Worm (Caenorhabditis elegans) whole organism, L3 larva: ENCODE data around the gene T11B7.2.

Experiments
- R02D3.7 ChIP-seq: fragments of 150-350 bp; optimal IDR thresholded peaks from 2 replicates; lab custom pipeline; 2014; ENCODE audit warnings: missing biosample characterization, missing genetic modification characterization
- ZK546.5 ChIP-seq: sonication (generic microtip); optimal IDR thresholded peaks from 2 replicates; lab custom pipeline; 2017; ENCODE audit warnings: missing biosample characterization, missing genetic modification characterization
- aly-2 ChIP-seq: fragments of 150-350 bp; optimal IDR thresholded peaks from 2 replicates; lab custom pipeline; 2014; ENCODE audit warnings: missing biosample characterization, missing genetic modification characterization
- ama-1 ChIP-seq: fragments of 150-350 bp; optimal IDR thresholded peaks from 2 replicates; lab custom pipeline; 2018
- ceh-16 ChIP-seq: sonication (generic microtip); optimal IDR thresholded peaks from 2 replicates; lab custom pipeline; 2017; ENCODE audit warnings: missing biosample characterization, missing genetic modification characterization
- ceh-28 ChIP-seq: fragments of 150-350 bp; optimal IDR thresholded peaks from 2 replicates; lab custom pipeline; 2014; ENCODE audit warnings: missing biosample characterization, missing genetic modification reagents, missing genetic modification characterization
- ceh-82 ChIP-seq: fragments of 150-350 bp; optimal IDR thresholded peaks from 2 replicates; lab custom pipeline; 2014; ENCODE audit warnings: missing biosample characterization, missing genetic modification characterization
- ceh-9 ChIP-seq: sonication (generic microtip); optimal IDR thresholded peaks from 2 replicates; lab custom pipeline; 2018; ENCODE audit warnings: missing biosample characterization, missing genetic modification characterization
- daf-12 ChIP-seq: fragments of 150-350 bp; optimal IDR thresholded peaks from 2 replicates; lab custom pipeline; 2014; ENCODE audit warnings: missing biosample characterization, missing genetic modification reagents, missing genetic modification characterization
- egl-27 ChIP-seq: sonication (generic microtip); optimal IDR thresholded peaks from 4 replicates; lab custom pipeline; 2017; ENCODE audit warnings: missing biosample characterization, missing genetic modification reagents, missing genetic modification characterization
- egl-5 ChIP-seq: fragments of 150-350 bp; optimal IDR thresholded peaks from 2 replicates; lab custom pipeline; 2017; ENCODE audit warnings: missing biosample characterization, missing genetic modification reagents, missing genetic modification characterization, inconsistent platforms
- elt-1 ChIP-seq: fragments of 150-350 bp; optimal IDR thresholded peaks from 2 replicates; lab custom pipeline; 2014; ENCODE audit warnings: missing biosample characterization, missing genetic modification characterization
- elt-2 ChIP-seq: sonication (generic microtip); optimal IDR thresholded peaks from 2 replicates; lab custom pipeline; 2016; ENCODE audit warnings: missing genetic modification reagents, mild to moderate bottlenecking, missing genetic modification characterization, missing compliant biosample characterization
- elt-3 ChIP-seq, 3 experiments: fragments of 150-350 bp in 1 of 3; sonication (generic microtip) in 2 of 3; optimal IDR thresholded peaks; 2 replicates in 2 of 3; 4 replicates in 1 of 3; lab custom pipeline; 2014 to 2017; ENCODE audit warnings: missing biosample characterization in 3 of 3, missing genetic modification characterization in 3 of 3
- eor-1 ChIP-seq, 2 experiments: fragments of 150-350 bp; optimal IDR thresholded peaks; 2 replicates each; lab custom pipeline; 2014 to 2018; ENCODE audit warnings: missing biosample characterization in 2 of 2, missing genetic modification characterization in 2 of 2
- fkh-10 ChIP-seq: sonication (generic microtip); optimal IDR thresholded peaks from 2 replicates; lab custom pipeline; 2017; ENCODE audit warnings: missing biosample characterization, missing genetic modification reagents, missing genetic modification characterization
- fkh-2 ChIP-seq: fragments of 150-350 bp; optimal IDR thresholded peaks from 2 replicates; lab custom pipeline; 2014; ENCODE audit warnings: missing biosample characterization, missing genetic modification reagents, missing genetic modification characterization
- fos-1 ChIP-seq: fragments of 150-350 bp; optimal IDR thresholded peaks from 2 replicates; lab custom pipeline; 2014; ENCODE audit warnings: missing biosample characterization, missing genetic modification characterization
- jun-1 ChIP-seq: fragments of 150-350 bp; optimal IDR thresholded peaks from 2 replicates; lab custom pipeline; 2014; ENCODE audit warnings: missing biosample characterization, missing genetic modification reagents, missing genetic modification characterization
- lin-15B ChIP-seq: fragments of 150-350 bp; optimal IDR thresholded peaks from 2 replicates; lab custom pipeline; 2014; ENCODE audit warnings: missing biosample characterization, missing genetic modification characterization
- lin-39 ChIP-seq: fragments of 150-350 bp; optimal IDR thresholded peaks from 2 replicates; lab custom pipeline; 2018; ENCODE audit warnings: missing biosample characterization, missing genetic modification reagents, missing genetic modification characterization
- mdl-1 ChIP-seq: fragments of 150-350 bp; optimal IDR thresholded peaks from 2 replicates; lab custom pipeline; 2014; ENCODE audit warnings: missing biosample characterization, missing genetic modification characterization
- mml-1 ChIP-seq: fragments of 150-350 bp; sonication (generic microtip); optimal IDR thresholded peaks from 3 replicates; lab custom pipeline; 2014; ENCODE audit warnings: missing biosample characterization, missing genetic modification characterization
- nfya-1 ChIP-seq: sonication (generic microtip); optimal IDR thresholded peaks from 2 replicates; lab custom pipeline; 2017; ENCODE audit warnings: missing genetic modification characterization, mild to moderate bottlenecking, missing compliant biosample characterization, antibody characterized with exemption, moderate library complexity; ENCODE audit not compliant: insufficient read depth
- nhr-11 ChIP-seq: fragments of 150-350 bp; optimal IDR thresholded peaks from 2 replicates; lab custom pipeline; 2014; ENCODE audit warnings: missing biosample characterization, missing genetic modification characterization
- nhr-12 ChIP-seq: fragments of 150-350 bp; optimal IDR thresholded peaks from 2 replicates; lab custom pipeline; 2014; ENCODE audit warnings: missing biosample characterization, missing genetic modification characterization
- nhr-23 ChIP-seq: fragments of 150-350 bp; optimal IDR thresholded peaks from 2 replicates; lab custom pipeline; 2014; ENCODE audit warnings: missing biosample characterization, missing genetic modification reagents, missing genetic modification characterization
- nhr-237 ChIP-seq: fragments of 150-350 bp; optimal IDR thresholded peaks from 2 replicates; lab custom pipeline; 2014; ENCODE audit warnings: missing biosample characterization, missing genetic modification characterization
- nhr-25 ChIP-seq: sonication (generic microtip); optimal IDR thresholded peaks from 2 replicates; lab custom pipeline; 2017; ENCODE audit warnings: missing biosample characterization, missing genetic modification characterization
- nhr-28 ChIP-seq: fragments of 150-350 bp; optimal IDR thresholded peaks from 2 replicates; lab custom pipeline; 2014; ENCODE audit warnings: missing biosample characterization, missing genetic modification characterization
- nhr-43 ChIP-seq: sonication (generic microtip); optimal IDR thresholded peaks from 2 replicates; lab custom pipeline; 2016; ENCODE audit warnings: mild to moderate bottlenecking, missing genetic modification characterization, missing compliant biosample characterization; ENCODE audit not compliant: poor library complexity, severe bottlenecking
- nhr-67 ChIP-seq: fragments of 150-350 bp; optimal IDR thresholded peaks from 2 replicates; lab custom pipeline; 2014; ENCODE audit warnings: missing biosample characterization, missing genetic modification characterization
- nhr-76 ChIP-seq: fragments of 150-350 bp; sonication (generic microtip); optimal IDR thresholded peaks from 5 replicates; lab custom pipeline; 2014; ENCODE audit warnings: missing biosample characterization, missing genetic modification characterization
- nhr-77 ChIP-seq: fragments of 150-350 bp; optimal IDR thresholded peaks from 2 replicates; lab custom pipeline; 2014; ENCODE audit warnings: missing biosample characterization, missing genetic modification characterization
- pha-4 ChIP-seq: fragments of 150-350 bp; optimal IDR thresholded peaks from 2 replicates; lab custom pipeline; 2014; ENCODE audit warnings: missing biosample characterization, missing genetic modification reagents, missing genetic modification characterization
- pqm-1 ChIP-seq: fragments of 150-350 bp; optimal IDR thresholded peaks from 2 replicates; lab custom pipeline; 2017; ENCODE audit warnings: missing biosample characterization, missing genetic modification characterization, inconsistent platforms
- skn-1 ChIP-seq: fragments of 150-350 bp; optimal IDR thresholded peaks from 2 replicates; lab custom pipeline; 2014; ENCODE audit warnings: missing biosample characterization, missing genetic modification characterization
- snpc-4 ChIP-seq: fragments of 150-350 bp; optimal IDR thresholded peaks from 2 replicates; lab custom pipeline; 2014; ENCODE audit warnings: missing biosample characterization, missing genetic modification characterization
- tbx-2 ChIP-seq: sonication (generic microtip); optimal IDR thresholded peaks from 2 replicates; lab custom pipeline; 2016; ENCODE audit warnings: mild to moderate bottlenecking, missing genetic modification characterization, missing compliant biosample characterization
- unc-39 ChIP-seq: sonication (generic microtip); optimal IDR thresholded peaks from 4 replicates; lab custom pipeline; 2017; ENCODE audit warnings: missing biosample characterization, missing genetic modification characterization
- unc-62 ChIP-seq: fragments of 150-350 bp; sonication (generic microtip); optimal IDR thresholded peaks from 4 replicates; lab custom pipeline; 2014; ENCODE audit warnings: missing biosample characterization, missing genetic modification reagents, missing genetic modification characterization
- zag-1 ChIP-seq: fragments of 150-350 bp; optimal IDR thresholded peaks from 2 replicates; lab custom pipeline; 2014; ENCODE audit warnings: missing biosample characterization, missing genetic modification characterization
- ztf-11 ChIP-seq: fragments of 150-350 bp; optimal IDR thresholded peaks from 2 replicates; lab custom pipeline; 2014; ENCODE audit warnings: missing biosample characterization, missing genetic modification characterization

The T11B7.2 gene

ce11 chrIV:8872958-8873357 lies 28.6 kb upstream of the T11B7.2 start, which contains the start of gene C09G9.3:
Gene C09G9.3 (minus strand): TSS chrIV:8873058.
- TF ChIP-seq nhr-12 (no peak), fos-1 (tag; lab: Kevin White, UChicago) (no peak), nhr-11 (tag; lab: Kevin White, UChicago) (no peak), elt-1 (tag; lab: Kevin White, UChicago) (no peak), fkh-2 (tag; lab: Kevin White, UChicago) (no peak), zag-1 (tag; lab: Kevin White, UChicago) (no peak), skn-1 (no peak), eor-1 (tag; optimal IDR thresholded peaks at IDR 0.05; lab: Kevin White, UChicago) (no peak)

ce11 chrIV:8869624-8870023 lies 25.3 kb upstream of the T11B7.2 start, which contains the start of gene npp-23:
Gene npp-23 (minus strand): TSS chrIV:8869679.
- TF ChIP-seq mml-1 (tag; lab: Kevin White, UChicago): no peak
- TF ChIP-seq eor-1 (tag; optimal IDR thresholded peaks at IDR 0.05; lab: Kevin White, UChicago): no peak
- no peak for TF ChIP-seq egl-27
- TF ChIP-seq unc-39 (tag; lab: Kevin White, UChicago): no peak
- no peak for TF ChIP-seq nhr-237 (tag; lab: Kevin White, UChicago)
- no peak for TF ChIP-seq nhr-67
- TF ChIP-seq daf-12 (tag; lab: Kevin White, UChicago): no peak
- TF ChIP-seq lin-15B (tag; lab: Kevin White, UChicago): peak; percentile 49
- no peak for TF ChIP-seq lin-39 (tag; lab: Kevin White, UChicago)
- no peak for TF ChIP-seq ZK546.5 (tag; lab: Kevin White, UChicago)
- no peak for TF ChIP-seq ceh-16 (tag; lab: Kevin White, UChicago)
- TF ChIP-seq skn-1: no peak
- TF ChIP-seq unc-62: no peak
- peak; percentile 9 for TF ChIP-seq nhr-25 (tag; lab: Kevin White, UChicago)
- TF ChIP-seq jun-1 (tag; lab: Kevin White, UChicago): no peak
- no peak for TF ChIP-seq fkh-10 (GFP tag; lab: Kevin White, UChicago)
- TF ChIP-seq nhr-28 (tag; lab: Kevin White, UChicago): no peak
- TF ChIP-seq zag-1 (tag; lab: Kevin White, UChicago): no peak
- TF ChIP-seq elt-2 (tag; lab: Kevin White, UChicago): no peak
- TF ChIP-seq ama-1 (lab: Kevin White, UChicago): no peak
- no peak for TF ChIP-seq nhr-11 (tag; lab: Kevin White, UChicago)
- TF ChIP-seq fkh-2 (tag; lab: Kevin White, UChicago): no peak
- no peak for TF ChIP-seq nhr-43 (tag; lab: Kevin White, UChicago)
- TF ChIP-seq nfya-1 (tag; lab: Kevin White, UChicago): no peak
- no peak for TF ChIP-seq elt-3 (tag; optimal IDR thresholded peaks at IDR 0.05; lab: Kevin White, UChicago)
- TF ChIP-seq egl-5 (tag; lab: Kevin White, UChicago): no peak
- no peak for TF ChIP-seq ztf-11
- TF ChIP-seq R02D3.7 (tag; lab: Kevin White, UChicago): no peak
- TF ChIP-seq tbx-2 (tag; lab: Kevin White, UChicago): no peak
- TF ChIP-seq mdl-1: no peak
- TF ChIP-seq nhr-23 (tag; lab: Kevin White, UChicago): peak; percentile 43
- TF ChIP-seq nhr-12: no peak
- TF ChIP-seq nhr-77 (tag; lab: Kevin White, UChicago): no peak
- TF ChIP-seq ceh-28 (tag; lab: Kevin White, UChicago): no peak
- no peak for TF ChIP-seq fos-1 (tag; lab: Kevin White, UChicago)
- TF ChIP-seq elt-1 (tag; lab: Kevin White, UChicago): no peak
- no peak for TF ChIP-seq ceh-9 (tag; lab: Kevin White, UChicago)
- TF ChIP-seq nhr-76 (tag; lab: Kevin White, UChicago): no peak
- TF ChIP-seq ceh-82: no peak
- TF ChIP-seq aly-2 (tag; lab: Kevin White, UChicago): no peak
- TF ChIP-seq pqm-1 (tag; lab: Kevin White, UChicago): no peak
- peak; percentile 65 for TF ChIP-seq snpc-4
- peak; percentile 75 for TF ChIP-seq pha-4
